Fruit fly (Drosophila melanogaster) whole organism, embryonic: ENCODE data around the gene CG2691.

Experiments used
- Ada2b ChIP-seq: fragments of 200-800 bp; sonication (Bioruptor generic); IDR thresholded peaks from 2 replicates; pipeline ENCODE4 v1.3.6; 2022; ENCODE audit warnings: missing biosample characterization, missing genetic modification characterization
- Adf1 ChIP-seq: fragments of 200-800 bp; sonication (Bioruptor generic); IDR thresholded peaks from 2 replicates; pipeline ENCODE4 v1.3.6; 2022; ENCODE audit warnings: missing biosample characterization, missing genetic modification characterization
- BtbVII ChIP-seq: fragments of 200-800 bp; sonication (Bioruptor generic); optimal IDR thresholded peaks from 3 replicates; lab custom pipeline; 2017; ENCODE audit warnings: missing biosample characterization, mild to moderate bottlenecking, missing genetic modification characterization
- CG12744 ChIP-seq: fragments of 200-800 bp; sonication (Bioruptor generic); optimal IDR thresholded peaks from 2 replicates; lab custom pipeline; 2016; ENCODE audit warnings: missing biosample characterization, missing genetic modification characterization
- CG13287 ChIP-seq: fragments of 200-800 bp; sonication (Bioruptor generic); IDR thresholded peaks from 2 replicates; pipeline ENCODE4 v1.3.6; 2022; ENCODE audit warnings: missing biosample characterization, missing genetic modification characterization; ENCODE audit not compliant: partially characterized antibody
- CG14441 ChIP-seq: fragments of 200-800 bp; sonication (Bioruptor generic); IDR thresholded peaks from 2 replicates; pipeline ENCODE4 v1.3.6; 2022; ENCODE audit warnings: missing biosample characterization, missing genetic modification characterization
- CG14667 ChIP-seq: fragments of 200-800 bp; sonication (Bioruptor generic); IDR thresholded peaks from 2 replicates; pipeline ENCODE4 v1.3.6; 2022; ENCODE audit warnings: missing biosample characterization, missing genetic modification characterization
- CG17385 ChIP-seq: fragments of 200-800 bp; sonication (Bioruptor generic); optimal IDR thresholded peaks from 3 replicates; lab custom pipeline; 2018; ENCODE audit warnings: missing biosample characterization, mild to moderate bottlenecking, missing genetic modification characterization
- CG17612 ChIP-seq: fragments of 200-800 bp; sonication (Bioruptor generic); IDR thresholded peaks from 2 replicates; pipeline ENCODE4 v1.3.6; 2022; ENCODE audit warnings: missing biosample characterization, missing genetic modification characterization
- CG32532 ChIP-seq: fragments of 200-800 bp; sonication (Bioruptor generic); IDR thresholded peaks from 2 replicates; pipeline ENCODE4 v1.3.6; 2022; ENCODE audit warnings: missing biosample characterization, missing genetic modification characterization
- CG34224 ChIP-seq: fragments of 200-800 bp; sonication (Bioruptor generic); IDR thresholded peaks from 3 replicates; pipeline ENCODE4 v1.3.6; 2022; ENCODE audit warnings: missing biosample characterization, missing genetic modification characterization; ENCODE audit not compliant: partially characterized antibody
- CG3995 ChIP-seq: fragments of 200-800 bp; sonication (Bioruptor generic); optimal IDR thresholded peaks from 3 replicates; lab custom pipeline; 2016; ENCODE audit warnings: missing biosample characterization, missing genetic modification characterization
- CG42726 ChIP-seq: fragments of 200-800 bp; sonication (Bioruptor generic); IDR thresholded peaks from 2 replicates; pipeline ENCODE4 v1.3.6; 2022; ENCODE audit warnings: missing biosample characterization, missing genetic modification characterization; ENCODE audit not compliant: partially characterized antibody
- CG4424 ChIP-seq: fragments of 200-800 bp; sonication (Bioruptor generic); optimal IDR thresholded peaks from 3 replicates; lab custom pipeline; 2016; ENCODE audit warnings: missing biosample characterization, missing genetic modification characterization
- CG7357 ChIP-seq: fragments of 200-800 bp; sonication (Bioruptor generic); IDR thresholded peaks from 3 replicates; pipeline ENCODE4 v1.3.6; 2022; ENCODE audit warnings: missing biosample characterization, missing genetic modification characterization
- CG7928 ChIP-seq: fragments of 200-800 bp; sonication (Bioruptor generic); optimal IDR thresholded peaks from 2 replicates; lab custom pipeline; 2017; ENCODE audit warnings: missing biosample characterization, mild to moderate bottlenecking, missing genetic modification characterization
- CTCF ChIP-seq: fragments of 200-800 bp; sonication (Bioruptor generic); optimal IDR thresholded peaks from 2 replicates; lab custom pipeline; 2017; ENCODE audit warnings: missing biosample characterization, mild to moderate bottlenecking, missing genetic modification characterization, moderate library complexity
- Dbx ChIP-seq: fragments of 200-800 bp; sonication (Bioruptor generic); IDR thresholded peaks from 3 replicates; pipeline ENCODE4 v1.3.6; 2022; ENCODE audit warnings: missing biosample characterization, missing genetic modification characterization
- Deaf1 ChIP-seq: fragments of 200-800 bp; optimal IDR thresholded peaks from 3 replicates; lab custom pipeline; 2019; ENCODE audit warnings: missing biosample characterization, mild to moderate bottlenecking, missing genetic modification characterization, moderate library complexity
- Dll ChIP-seq: fragments of 200-800 bp; sonication (Bioruptor generic); IDR thresholded peaks from 4 replicates; pipeline ENCODE4 v1.3.6; 2022; ENCODE audit warnings: missing biosample characterization, missing genetic modification characterization; ENCODE audit not compliant: partially characterized antibody
- Eip74EF ChIP-seq, 2 experiments: fragments of 200-800 bp in 1 of 2; fragments of >200 bp in 1 of 2; sonication (Bioruptor generic) in 1 of 2; optimal IDR thresholded peaks; 2 replicates each; lab custom pipeline; 2017 to 2019; ENCODE audit warnings: missing biosample characterization in 2 of 2, missing genetic modification characterization in 2 of 2, mild to moderate bottlenecking in 1 of 2, moderate library complexity in 1 of 2
- Gug ChIP-seq: fragments of 200-800 bp; sonication (Bioruptor generic); IDR thresholded peaks from 4 replicates; pipeline ENCODE4 v1.3.6; 2022; ENCODE audit warnings: missing biosample characterization, missing genetic modification characterization
- HHEX ChIP-seq: fragments of 200-800 bp; sonication (Bioruptor generic); optimal IDR thresholded peaks from 3 replicates; lab custom pipeline; 2017; ENCODE audit warnings: missing biosample characterization, mild to moderate bottlenecking, missing genetic modification characterization, missing genetic modification reagents
- HLH3B ChIP-seq: fragments of 200-800 bp; sonication (Bioruptor generic); IDR thresholded peaks from 2 replicates; pipeline ENCODE4 v1.3.6; 2022; ENCODE audit warnings: missing biosample characterization, missing genetic modification characterization
- Hmr ChIP-seq: fragments of 200-800 bp; sonication (Bioruptor generic); optimal IDR thresholded peaks from 3 replicates; lab custom pipeline; 2017; ENCODE audit warnings: mild to moderate bottlenecking, missing biosample characterization, missing genetic modification reagents, missing genetic modification characterization
- Hr39 ChIP-seq: fragments of >200 bp; optimal IDR thresholded peaks from 2 replicates; lab custom pipeline; 2017
- MTF-1 ChIP-seq: fragments of 200-800 bp; sonication (Bioruptor generic); optimal IDR thresholded peaks from 2 replicates; lab custom pipeline; 2018; ENCODE audit warnings: missing biosample characterization, mild to moderate bottlenecking, missing genetic modification characterization, borderline replicate concordance
- Oli ChIP-seq: fragments of 200-800 bp; sonication (Bioruptor generic); optimal IDR thresholded peaks from 2 replicates; lab custom pipeline; 2018; ENCODE audit warnings: missing biosample characterization, mild to moderate bottlenecking, missing genetic modification characterization, moderate library complexity
- Scr ChIP-seq: fragments of 200-800 bp; sonication (Bioruptor generic); IDR thresholded peaks from 2 replicates; pipeline ENCODE4 v1.3.6; 2022; ENCODE audit warnings: missing biosample characterization, missing genetic modification characterization; ENCODE audit not compliant: partially characterized antibody
- Sox102F ChIP-seq: fragments of 200-800 bp; sonication (Bioruptor generic); optimal IDR thresholded peaks from 2 replicates; lab custom pipeline; 2018; ENCODE audit warnings: missing biosample characterization, mild to moderate bottlenecking, missing genetic modification characterization, moderate library complexity
- bbx ChIP-seq: fragments of 200-800 bp; sonication (Bioruptor generic); IDR thresholded peaks from 2 replicates; pipeline ENCODE4 v1.3.6; 2022; ENCODE audit warnings: missing biosample characterization, missing genetic modification characterization; ENCODE audit not compliant: partially characterized antibody
- chinmo ChIP-seq: fragments of 200-800 bp; sonication (Bioruptor generic); IDR thresholded peaks from 4 replicates; pipeline ENCODE4 v1.3.6; 2022; ENCODE audit warnings: missing biosample characterization, missing genetic modification characterization; ENCODE audit not compliant: partially characterized antibody
- en ChIP-seq: fragments of 200-800 bp; sonication (Bioruptor generic); optimal IDR thresholded peaks from 2 replicates; lab custom pipeline; 2016; ENCODE audit warnings: missing biosample characterization, missing genetic modification characterization
- fd96Cb ChIP-seq: fragments of 200-800 bp; sonication (Bioruptor generic); optimal IDR thresholded peaks from 2 replicates; lab custom pipeline; 2018; ENCODE audit warnings: missing biosample characterization, mild to moderate bottlenecking, missing genetic modification characterization, moderate library complexity
- gcm ChIP-seq: fragments of 200-800 bp; sonication (Bioruptor generic); optimal IDR thresholded peaks from 2 replicates; lab custom pipeline; 2019; ENCODE audit warnings: missing biosample characterization, mild to moderate bottlenecking, missing genetic modification characterization, moderate library complexity
- gem ChIP-seq: fragments of 200-800 bp; sonication (Bioruptor generic); optimal IDR thresholded peaks from 2 replicates; lab custom pipeline; 2019; ENCODE audit warnings: missing biosample characterization, mild to moderate bottlenecking, missing genetic modification characterization, moderate library complexity
- hbn ChIP-seq: fragments of 200-800 bp; sonication (Bioruptor generic); IDR thresholded peaks from 2 replicates; pipeline ENCODE4 v1.3.6; 2022; ENCODE audit warnings: missing biosample characterization, missing genetic modification characterization; ENCODE audit not compliant: partially characterized antibody
- jumu ChIP-seq: fragments of 200-800 bp; sonication (Bioruptor generic); optimal IDR thresholded peaks from 3 replicates; lab custom pipeline; 2016; ENCODE audit warnings: missing biosample characterization, missing genetic modification characterization
- kah ChIP-seq: fragments of 200-800 bp; sonication (Bioruptor generic); optimal IDR thresholded peaks from 2 replicates; lab custom pipeline; 2018; ENCODE audit warnings: missing biosample characterization, mild to moderate bottlenecking, missing genetic modification characterization
- knrl ChIP-seq: fragments of 200-800 bp; sonication (Bioruptor generic); IDR thresholded peaks from 3 replicates; pipeline ENCODE4 v1.3.6; 2022; ENCODE audit warnings: missing biosample characterization, missing genetic modification characterization; ENCODE audit not compliant: partially characterized antibody
- lab ChIP-seq: fragments of 200-800 bp; sonication (Bioruptor generic); optimal IDR thresholded peaks from 3 replicates; lab custom pipeline; 2017; ENCODE audit warnings: missing biosample characterization, missing genetic modification characterization, mild to moderate bottlenecking, moderate library complexity, missing genetic modification reagents
- mirr ChIP-seq: fragments of 200-800 bp; sonication (Bioruptor generic); optimal IDR thresholded peaks from 3 replicates; lab custom pipeline; 2018; ENCODE audit warnings: missing biosample characterization, mild to moderate bottlenecking, missing genetic modification characterization
- nom ChIP-seq: fragments of 200-800 bp; sonication (Bioruptor generic); optimal IDR thresholded peaks from 2 replicates; lab custom pipeline; 2017; ENCODE audit warnings: missing biosample characterization, missing genetic modification characterization, mild to moderate bottlenecking, moderate library complexity, missing genetic modification reagents
- sd ChIP-seq: fragments of 200-800 bp; sonication (Bioruptor generic); optimal IDR thresholded peaks from 3 replicates; lab custom pipeline; 2018; ENCODE audit warnings: missing biosample characterization, mild to moderate bottlenecking, missing genetic modification characterization, moderate library complexity
- sug ChIP-seq: fragments of 200-800 bp; optimal IDR thresholded peaks from 2 replicates; lab custom pipeline; 2019; ENCODE audit warnings: missing biosample characterization, mild to moderate bottlenecking, missing genetic modification characterization, moderate library complexity
- yki ChIP-seq: fragments of >200 bp; optimal IDR thresholded peaks from 3 replicates; lab custom pipeline; 2018
- zen ChIP-seq: fragments of 200-800 bp; sonication (Bioruptor generic); optimal IDR thresholded peaks from 3 replicates; lab custom pipeline; 2018; ENCODE audit warnings: missing biosample characterization, mild to moderate bottlenecking, missing genetic modification characterization, moderate library complexity
- zfh2 ChIP-seq: fragments of 200-800 bp; sonication (Bioruptor generic); optimal IDR thresholded peaks from 2 replicates; lab custom pipeline; 2016; ENCODE audit warnings: missing biosample characterization, missing genetic modification characterization

CG2691 gene

dm6 chrX:13641891-13642617, 17.8 kb upstream of the CG2691 start (continued):
- TF ChIP-seq HHEX (GFP tag; lab: Kevin White, UChicago), result no peak
- peak; percentile 92 for TF ChIP-seq Deaf1 (tag; lab: Kevin White, UChicago)
- TF ChIP-seq CG4424, result no peak
- TF ChIP-seq nom (GFP tag; lab: Kevin White, UChicago), result peak; percentile 50
- TF ChIP-seq BtbVII (GFP tag; lab: Kevin White, UChicago), result no peak
- TF ChIP-seq Gug (GFP tag; lab: Robert Waterston, UW), result no peak
- TF ChIP-seq CG7928 (GFP tag; lab: Kevin White, UChicago), result no peak
- TF ChIP-seq bbx (GFP tag; lab: Robert Waterston, UW), result peak; percentile 28; the same call in 1 of the 2 replicates
- TF ChIP-seq Sox102F, result no peak
- peak; percentile 28; the same call in 1 of the 2 replicates for TF ChIP-seq CG13287 (GFP tag; lab: Robert Waterston, UW)
- peak; percentile 86 for TF ChIP-seq CG3995 (GFP tag; lab: Kevin White, UChicago)
- peak; percentile 8; the same call in 1 of the 2 replicates for TF ChIP-seq HLH3B (GFP tag; lab: Robert Waterston, UW)
- peak; percentile 34; the same call in 1 of the 3 replicates for TF ChIP-seq CG34224
- no peak for TF ChIP-seq en (GFP tag; lab: Kevin White, UChicago)
- TF ChIP-seq Ada2b (GFP tag; lab: Robert Waterston, UW), result no peak
- TF ChIP-seq CG17385 (GFP tag; lab: Kevin White, UChicago), result peak; percentile 76
- TF ChIP-seq yki (lab: Kevin White, UChicago), result peak; percentile 52
- no peak for TF ChIP-seq CG17612 (GFP tag; lab: Robert Waterston, UW)
- no peak for TF ChIP-seq CG14441 (GFP tag; lab: Robert Waterston, UW)
- TF ChIP-seq zen (tag; lab: Kevin White, UChicago), result no peak
- TF ChIP-seq Scr (GFP tag; lab: Robert Waterston, UW), result peak; percentile 37
- peak; percentile 37; the same call in 1 of the 2 replicates for TF ChIP-seq hbn (GFP tag; lab: Robert Waterston, UW)
- peak; percentile 76 for TF ChIP-seq kah
- no peak for TF ChIP-seq Oli (tag; lab: Kevin White, UChicago)
- peak; percentile 83; the same call in 1 of the 4 replicates for TF ChIP-seq chinmo (GFP tag; lab: Robert Waterston, UW)
- TF ChIP-seq gcm, result no peak
- TF ChIP-seq sug (tag; lab: Kevin White, UChicago), result peak; percentile 38
- no peak for TF ChIP-seq zfh2 (GFP tag; lab: Kevin White, UChicago)
- no peak for TF ChIP-seq gem
- TF ChIP-seq Hmr (GFP tag; lab: Kevin White, UChicago), result peak; percentile 16
- TF ChIP-seq CTCF (GFP tag; lab: Kevin White, UChicago), result peak; percentile 44
- no peak for TF ChIP-seq CG7357 (GFP tag; lab: Robert Waterston, UW)
- TF ChIP-seq CG14667 (GFP tag; lab: Robert Waterston, UW), result no peak
- no peak for TF ChIP-seq CG12744
- TF ChIP-seq MTF-1 (GFP tag; lab: Kevin White, UChicago), result peak; percentile 35
- peak; percentile 50; the same call in 1 of the 2 replicates for TF ChIP-seq CG42726 (GFP tag; lab: Robert Waterston, UW)
- TF ChIP-seq Dll, result peak; percentile 36; the same call in 2 of the 4 replicates
- peak; percentile 61; the same call in 1 of the 2 replicates for TF ChIP-seq Adf1
- no peak for TF ChIP-seq fd96Cb (tag; lab: Kevin White, UChicago)
- no peak for TF ChIP-seq jumu (GFP tag; lab: Kevin White, UChicago)
- peak; percentile 46; the same call in 1 of the 3 replicates for TF ChIP-seq Dbx (GFP tag; lab: Robert Waterston, UW)
- TF ChIP-seq CG32532 (GFP tag; lab: Robert Waterston, UW), result peak; percentile 48; the same call in 1 of the 2 replicates
- no peak for TF ChIP-seq Hr39
- TF ChIP-seq mirr, result peak; percentile 6
- TF ChIP-seq Eip74EF (GFP tag; optimal IDR thresholded peaks at IDR 0.05; lab: Kevin White, UChicago), result no peak
- peak; percentile 15 for TF ChIP-seq lab
- no peak for TF ChIP-seq knrl (GFP tag; lab: Robert Waterston, UW)
- TF ChIP-seq sd, result no peak
